Fruit fly (Drosophila melanogaster) whole organism, prepupa: ENCODE results near the gene Tpc1.

ENCODE experiments used
- Blimp-1 ChIP-seq: fragments of 200-800 bp; sonication (Bioruptor generic); optimal IDR thresholded peaks from 3 replicates; lab custom pipeline; 2017; ENCODE audit warnings: missing biosample characterization, missing genetic modification characterization, mild to moderate bottlenecking, moderate library complexity, missing genetic modification reagents
- CG11902 ChIP-seq: fragments of 200-800 bp; sonication (Bioruptor generic); optimal IDR thresholded peaks from 3 replicates; lab custom pipeline; 2016; ENCODE audit warnings: missing biosample characterization, missing genetic modification characterization
- CG16779 ChIP-seq: fragments of 200-800 bp; sonication (Bioruptor generic); optimal IDR thresholded peaks from 3 replicates; lab custom pipeline; 2017; ENCODE audit warnings: missing biosample characterization, mild to moderate bottlenecking, missing genetic modification characterization
- CG3032 ChIP-seq: fragments of 200-800 bp; optimal IDR thresholded peaks from 2 replicates; lab custom pipeline; 2019; ENCODE audit warnings: missing biosample characterization, mild to moderate bottlenecking, missing genetic modification characterization, moderate library complexity
- CG31627 ChIP-seq: fragments of 200-800 bp; sonication (Bioruptor generic); optimal IDR thresholded peaks from 3 replicates; lab custom pipeline; 2016; ENCODE audit warnings: missing biosample characterization, missing genetic modification characterization
- CG32006 ChIP-seq: fragments of 200-800 bp; sonication (Bioruptor generic); optimal IDR thresholded peaks from 3 replicates; lab custom pipeline; 2017; ENCODE audit warnings: missing biosample characterization, mild to moderate bottlenecking, missing genetic modification characterization
- CG34406 ChIP-seq: fragments of 200-800 bp; sonication (Bioruptor generic); optimal IDR thresholded peaks from 3 replicates; lab custom pipeline; 2016; ENCODE audit warnings: missing biosample characterization, missing genetic modification characterization
- CG3919 ChIP-seq: fragments of 200-800 bp; sonication (Bioruptor generic); optimal IDR thresholded peaks from 3 replicates; lab custom pipeline; 2016; ENCODE audit warnings: missing biosample characterization, missing genetic modification characterization
- CG6854 ChIP-seq: fragments of 200-800 bp; sonication (Bioruptor generic); optimal IDR thresholded peaks from 2 replicates; lab custom pipeline; 2017; ENCODE audit warnings: missing biosample characterization, mild to moderate bottlenecking, missing genetic modification characterization
- CG8119 ChIP-seq: fragments of 200-800 bp; sonication (Bioruptor generic); IDR thresholded peaks from 3 replicates; pipeline ENCODE4 v1.3.6; 2022; ENCODE audit warnings: missing biosample characterization, missing genetic modification characterization
- CG8632 ChIP-seq: fragments of 200-800 bp; sonication (Bioruptor generic); optimal IDR thresholded peaks from 3 replicates; lab custom pipeline; 2016; ENCODE audit warnings: missing biosample characterization, missing genetic modification characterization
- Eip75B ChIP-seq: fragments of 200-800 bp; sonication (Bioruptor generic); optimal IDR thresholded peaks from 3 replicates; lab custom pipeline; 2016; ENCODE audit warnings: missing biosample characterization, missing genetic modification characterization
- Eip78C ChIP-seq: fragments of 200-800 bp; sonication (Bioruptor generic); peaks from one replicate; lab custom pipeline; 2016; ENCODE audit warnings: missing biosample characterization, missing genetic modification characterization
- Eip93F ChIP-seq: fragments of 200-800 bp; sonication (Bioruptor generic); optimal IDR thresholded peaks from 2 replicates; lab custom pipeline; 2016; ENCODE audit warnings: missing biosample characterization, mild to moderate bottlenecking, missing genetic modification characterization
- Ets21C ChIP-seq: fragments of 200-800 bp; sonication (Bioruptor generic); optimal IDR thresholded peaks from 3 replicates; lab custom pipeline; 2016; ENCODE audit warnings: missing biosample characterization, missing genetic modification characterization
- Ets96B ChIP-seq: fragments of 200-800 bp; optimal IDR thresholded peaks from 2 replicates; lab custom pipeline; 2019; ENCODE audit warnings: missing biosample characterization, mild to moderate bottlenecking, missing genetic modification characterization, moderate library complexity
- Hr38 ChIP-seq: sonication (Bioruptor generic); optimal IDR thresholded peaks from 2 replicates; lab custom pipeline; 2016; ENCODE audit warnings: missing biosample characterization, missing genetic modification characterization
- Hr39 ChIP-seq: fragments of 200-800 bp; sonication (Bioruptor generic); optimal IDR thresholded peaks from 2 replicates; lab custom pipeline; 2016; ENCODE audit warnings: missing biosample characterization, missing genetic modification characterization
- Hr4 ChIP-seq: fragments of 200-800 bp; sonication (Bioruptor generic); optimal IDR thresholded peaks from 3 replicates; lab custom pipeline; 2016; ENCODE audit warnings: missing biosample characterization, missing genetic modification characterization
- Met ChIP-seq: fragments of 200-800 bp; sonication (Bioruptor generic); optimal IDR thresholded peaks from 3 replicates; lab custom pipeline; 2016; ENCODE audit warnings: missing biosample characterization, missing genetic modification characterization
- OdsH ChIP-seq: fragments of 200-800 bp; sonication (Bioruptor generic); optimal IDR thresholded peaks from 3 replicates; lab custom pipeline; 2016; ENCODE audit warnings: missing biosample characterization, missing genetic modification characterization
- Sox102F ChIP-seq: fragments of 200-800 bp; sonication (Bioruptor generic); optimal IDR thresholded peaks from 2 replicates; lab custom pipeline; 2016; ENCODE audit warnings: missing biosample characterization, mild to moderate bottlenecking, missing genetic modification characterization
- Sox14 ChIP-seq: fragments of 200-800 bp; sonication (Bioruptor generic); optimal IDR thresholded peaks from 3 replicates; lab custom pipeline; 2016; ENCODE audit warnings: missing biosample characterization, missing genetic modification characterization
- achi ChIP-seq: fragments of 200-800 bp; sonication (Bioruptor generic); optimal IDR thresholded peaks from 3 replicates; lab custom pipeline; 2016; ENCODE audit warnings: missing biosample characterization, missing genetic modification characterization
- cyc ChIP-seq: fragments of 200-800 bp; sonication (Bioruptor generic); optimal IDR thresholded peaks from 3 replicates; lab custom pipeline; 2016; ENCODE audit warnings: missing biosample characterization, missing genetic modification characterization
- dac ChIP-seq: fragments of 200-800 bp; sonication (Bioruptor generic); optimal IDR thresholded peaks from 2 replicates; lab custom pipeline; 2017; ENCODE audit warnings: missing biosample characterization, mild to moderate bottlenecking, missing genetic modification characterization
- dsx ChIP-seq: fragments of 200-800 bp; optimal IDR thresholded peaks from 3 replicates; lab custom pipeline; 2019; ENCODE audit warnings: missing biosample characterization, mild to moderate bottlenecking, missing genetic modification characterization, moderate library complexity; ENCODE audit not compliant: poor library complexity, severe bottlenecking
- eg ChIP-seq: fragments of 200-800 bp; sonication (Bioruptor generic); IDR thresholded peaks from 3 replicates; pipeline ENCODE4 v1.3.6; 2022; ENCODE audit warnings: missing biosample characterization, missing genetic modification characterization
- esn ChIP-seq: fragments of 200-800 bp; sonication (Bioruptor generic); optimal IDR thresholded peaks from 2 replicates; lab custom pipeline; 2016; ENCODE audit warnings: missing biosample characterization, mild to moderate bottlenecking, missing genetic modification characterization, moderate library complexity
- lz ChIP-seq: fragments of 200-800 bp; sonication (Bioruptor generic); optimal IDR thresholded peaks from 3 replicates; lab custom pipeline; 2016; ENCODE audit warnings: missing biosample characterization, missing genetic modification characterization
- net ChIP-seq: fragments of 200-800 bp; sonication (Bioruptor generic); optimal IDR thresholded peaks from 3 replicates; lab custom pipeline; 2016; ENCODE audit warnings: missing biosample characterization, missing genetic modification characterization
- pdm3 ChIP-seq: fragments of 200-800 bp; sonication (Bioruptor generic); optimal IDR thresholded peaks from 3 replicates; lab custom pipeline; 2016; ENCODE audit warnings: missing biosample characterization, missing genetic modification characterization
- salr ChIP-seq, 2 experiments: fragments of 200-800 bp; sonication (Bioruptor generic); optimal IDR thresholded peaks; 3 replicates each; lab custom pipeline; 2016 to 2018; ENCODE audit warnings: missing biosample characterization in 2 of 2, missing genetic modification characterization in 2 of 2, mild to moderate bottlenecking in 1 of 2
- spab ChIP-seq: fragments of 200-800 bp; sonication (Bioruptor generic); optimal IDR thresholded peaks from 2 replicates; lab custom pipeline; 2017; ENCODE audit warnings: missing biosample characterization, mild to moderate bottlenecking, missing genetic modification characterization, missing genetic modification reagents
- ss ChIP-seq, 2 experiments: fragments of 200-800 bp; sonication (Bioruptor generic); optimal IDR thresholded peaks; 2 replicates in 1 of 2; 3 replicates in 1 of 2; lab custom pipeline; 2017 to 2018; ENCODE audit warnings: mild to moderate bottlenecking in 2 of 2, missing biosample characterization in 2 of 2, missing genetic modification characterization in 2 of 2, moderate library complexity in 1 of 2
- svp ChIP-seq: fragments of 200-800 bp; sonication (Bioruptor generic); peaks from one replicate; lab custom pipeline; 2016; ENCODE audit warnings: missing biosample characterization, missing genetic modification characterization
- topi ChIP-seq: fragments of 200-800 bp; sonication (Bioruptor generic); optimal IDR thresholded peaks from 3 replicates; lab custom pipeline; 2016; ENCODE audit warnings: missing biosample characterization, missing genetic modification characterization
- vri ChIP-seq: fragments of 200-800 bp; sonication (Bioruptor generic); optimal IDR thresholded peaks from 3 replicates; lab custom pipeline; 2016; ENCODE audit warnings: missing biosample characterization, mild to moderate bottlenecking, missing genetic modification characterization

Tpc1 gene

DNA sequence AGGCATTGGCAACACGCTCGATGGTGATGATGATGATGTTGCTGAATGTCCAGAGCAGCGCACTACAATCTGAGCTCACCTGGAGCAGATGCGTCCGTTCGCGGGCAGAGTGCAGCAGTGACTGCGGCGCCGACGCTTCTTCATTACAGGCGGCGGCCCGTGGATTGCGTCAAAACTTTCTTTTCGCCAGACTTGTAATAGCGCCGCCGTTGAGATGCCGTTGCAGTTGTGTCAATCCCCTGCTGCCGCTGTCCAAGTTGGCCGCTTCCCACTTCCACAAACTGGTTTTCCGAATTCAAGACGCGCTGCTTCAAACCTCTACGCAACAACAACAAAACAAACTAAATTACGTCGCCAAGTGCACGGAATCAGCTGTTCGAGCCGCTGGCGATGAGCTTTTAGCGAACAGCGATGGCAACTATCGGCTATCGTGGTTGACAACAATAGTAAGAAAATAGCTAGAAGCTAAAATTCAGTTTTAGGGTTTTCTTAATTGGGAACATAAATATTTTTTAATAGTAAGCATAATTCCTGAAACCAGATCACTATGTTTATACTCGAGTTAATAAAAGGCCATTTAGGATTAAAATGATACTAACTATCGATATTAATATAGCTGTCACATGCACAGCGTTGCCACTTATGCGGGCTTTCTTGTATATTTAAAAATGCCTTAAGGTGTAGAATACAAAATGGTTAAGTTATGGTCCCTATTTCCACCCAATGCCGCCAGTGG, at the start of gene Tpc1:
Gene Tpc1 (minus strand): TSS at position 365 of the 736 bp plus-strand sequence.
- TF ChIP-seq dsx (GFP tag; lab: Kevin White, UChicago) (peak; percentile 20), Eip93F (GFP tag; lab: Kevin White, UChicago) (no peak), ss (GFP tag; optimal IDR thresholded peaks at IDR 0.05; lab: Kevin White, UChicago) (peak in 1 of 2 experiments; percentile 30), topi (GFP tag; lab: Kevin White, UChicago) (no peak), CG11902 (GFP tag; lab: Kevin White, UChicago) (no peak), salr (GFP tag; optimal IDR thresholded peaks at IDR 0.05; lab: Kevin White, UChicago) (no peak), esn (GFP tag; lab: Kevin White, UChicago) (peak; percentile 40), CG32006 (GFP tag; lab: Kevin White, UChicago) (peak; percentile 5), Hr38 (GFP tag; lab: Kevin White, UChicago) (no peak), CG8119 (GFP tag; lab: Robert Waterston, UW) (no peak), CG34406 (no peak), OdsH (GFP tag; lab: Kevin White, UChicago) (peak; percentile 32), Blimp-1 (peak; percentile 95), svp (GFP tag; lab: Kevin White, UChicago) (peak; percentile 65), cyc (GFP tag; lab: Kevin White, UChicago) (peak; percentile 15), spab (GFP tag; lab: Kevin White, UChicago) (no peak), vri (GFP tag; lab: Kevin White, UChicago) (peak; percentile 85), CG3032 (tag; lab: Kevin White, UChicago) (peak; percentile 43), lz (GFP tag; lab: Kevin White, UChicago) (peak; percentile 50), Ets96B (tag; lab: Kevin White, UChicago) (peak; percentile 9), Hr39 (GFP tag; lab: Kevin White, UChicago) (peak; percentile 51), eg (GFP tag; lab: Robert Waterston, UW) (peak; percentile 35; the same call in 1 of the 3 replicates), Sox14 (GFP tag; lab: Kevin White, UChicago) (peak; percentile 65), Eip78C (GFP tag; lab: Kevin White, UChicago) (peak; percentile 67), net (no peak), CG8632 (GFP tag; lab: Kevin White, UChicago) (no peak), CG6854 (peak; percentile 80), CG16779 (tag; lab: Kevin White, UChicago) (no peak), achi (GFP tag; lab: Kevin White, UChicago) (peak; percentile 96), CG3919 (GFP tag; lab: Kevin White, UChicago) (peak; percentile 47), Eip75B (GFP tag; lab: Kevin White, UChicago) (peak; percentile 21), Ets21C (GFP tag; lab: Kevin White, UChicago) (peak; percentile 36), Hr4 (GFP tag; lab: Kevin White, UChicago) (peak; percentile 47), Sox102F (GFP tag; lab: Kevin White, UChicago) (peak; percentile 42), pdm3 (GFP tag; lab: Kevin White, UChicago) (peak; percentile 45), CG31627 (GFP tag; lab: Kevin White, UChicago) (peak; percentile 42), Met (GFP tag; lab: Kevin White, UChicago) (peak; percentile 39)
- TF ChIP-seq, all 60 proteins: peak for 26

dm6 chr3R:10893327-10893726, 11.3 kb upstream of the Tpc1 start, which contains the start of gene CG6621:
Gene CG6621, minus strand, starts transcription at chr3R:10893531.
- TF ChIP-seq dac (GFP tag; lab: Kevin White, UChicago) (no peak), Eip93F (GFP tag; lab: Kevin White, UChicago) (no peak), CG31627 (GFP tag; lab: Kevin White, UChicago) (peak; percentile 15)
